Worm (Caenorhabditis elegans) whole organism, late embryonic: ENCODE results near the gene gen-1.

ENCODE experiments used
- ama-1 ChIP-seq: fragments of 150-350 bp; optimal IDR thresholded peaks from 2 replicates; lab custom pipeline; 2014
- elt-4 ChIP-seq: sonication (generic microtip); optimal IDR thresholded peaks from 2 replicates; lab custom pipeline; 2016; ENCODE audit warnings: missing genetic modification characterization, missing compliant biosample characterization
- hlh-15 ChIP-seq: sonication (generic microtip); optimal IDR thresholded peaks from 2 replicates; lab custom pipeline; 2016; ENCODE audit warnings: missing genetic modification characterization, missing compliant biosample characterization
- mec-3 ChIP-seq: sonication (generic microtip); optimal IDR thresholded peaks from 2 replicates; lab custom pipeline; 2016; ENCODE audit warnings: borderline replicate concordance, missing genetic modification characterization, missing compliant biosample characterization
- nfya-1 ChIP-seq: sonication (generic microtip); optimal IDR thresholded peaks from 2 replicates; lab custom pipeline; 2017; ENCODE audit warnings: missing genetic modification characterization, mild to moderate bottlenecking, missing compliant biosample characterization, antibody characterized with exemption, moderate library complexity
- sdc-2 ChIP-seq: sonication (generic microtip); optimal IDR thresholded peaks from 2 replicates; lab custom pipeline; 2016; ENCODE audit warnings: missing genotype, missing genetic modification characterization, missing compliant biosample characterization
- sox-4 ChIP-seq: sonication (generic microtip); optimal IDR thresholded peaks from 2 replicates; lab custom pipeline; 2017; ENCODE audit warnings: mild to moderate bottlenecking, missing genetic modification characterization, inconsistent platforms, missing compliant biosample characterization

DNA sequence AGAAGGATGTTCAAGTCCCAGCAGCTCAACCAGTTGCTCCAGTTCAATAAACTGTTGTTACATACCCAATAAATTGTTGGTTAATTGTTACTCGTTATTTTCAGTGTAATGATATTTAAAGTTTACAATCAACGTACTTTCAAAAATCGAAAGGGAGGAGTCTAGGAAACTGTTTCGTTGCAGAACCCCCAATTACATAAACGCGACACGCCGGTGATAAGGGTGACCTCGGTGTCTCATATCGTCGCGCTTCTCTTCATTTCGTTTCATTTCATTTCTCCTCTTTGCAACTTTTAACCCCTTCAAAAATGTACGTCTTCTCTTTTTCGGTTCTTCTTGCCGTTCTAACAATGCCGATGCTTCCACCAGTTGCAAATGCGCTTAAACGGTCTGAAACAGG is 40.1 kb downstream of the gen-1 start, which contains the start of gene C23G10.2:
- TF ChIP-seq elt-4 (tag; lab: Kevin White, UChicago) (no peak), nfya-1 (no peak), mec-3 (tag; lab: Kevin White, UChicago) (no peak), hlh-15 (no peak), sdc-2 (no peak), ama-1 (lab: Kevin White, UChicago) (no peak), sox-4 (no peak)
